Fruit fly (Drosophila melanogaster) whole organism, embryonic: ENCODE measurements around the gene Sfp33A4.

Experiments
- CG3065 ChIP-seq: fragments of 200-800 bp; sonication (Bioruptor generic); optimal IDR thresholded peaks from 2 replicates; lab custom pipeline; 2016; ENCODE audit warnings: missing biosample characterization, missing genetic modification characterization
- Hr3 ChIP-seq: fragments of 200-800 bp; sonication (Bioruptor generic); optimal IDR thresholded peaks from 3 replicates; lab custom pipeline; 2016; ENCODE audit warnings: missing biosample characterization, missing genetic modification characterization
- Lim3 ChIP-seq: fragments of 200-800 bp; sonication (Bioruptor generic); IDR thresholded peaks from 2 replicates; pipeline ENCODE4 v1.3.6; 2022; ENCODE audit warnings: missing biosample characterization, missing genetic modification characterization

dm6 chr2L:11806022-11806700, 30.9 kb upstream of the Sfp33A4 start:
- TF ChIP-seq CG3065 (GFP tag; lab: Kevin White, UChicago) (no peak), Hr3 (GFP tag; lab: Kevin White, UChicago) (no peak), Lim3 (GFP tag; lab: Robert Waterston, UW) (no peak)
